Worm (Caenorhabditis elegans) whole organism, mixed stage, embryonic: ENCODE measurements around the gene tag-52.

Source experiments
- blmp-1 ChIP-seq: fragments of 150-350 bp; optimal IDR thresholded peaks from 2 replicates; lab custom pipeline; 2014; ENCODE audit warnings: missing biosample characterization, missing genetic modification characterization
- ceh-43 ChIP-seq: fragments of 200-800 bp; sonication (Bioruptor generic); optimal IDR thresholded peaks from 2 replicates; lab custom pipeline; 2018; ENCODE audit warnings: mild to moderate bottlenecking, missing genetic modification characterization, moderate library complexity, missing compliant biosample characterization
- ces-1 ChIP-seq: fragments of 150-350 bp; optimal IDR thresholded peaks from 2 replicates; lab custom pipeline; 2014; ENCODE audit warnings: missing biosample characterization, missing genetic modification reagents, missing genetic modification characterization
- cnd-1 ChIP-seq: fragments of 200-800 bp; sonication (Bioruptor generic); optimal IDR thresholded peaks from 2 replicates; lab custom pipeline; 2018; ENCODE audit warnings: mild to moderate bottlenecking, missing genetic modification characterization, missing compliant biosample characterization
- elt-3 ChIP-seq: fragments of 150-350 bp; optimal IDR thresholded peaks from 2 replicates; lab custom pipeline; 2014; ENCODE audit warnings: missing biosample characterization, missing genetic modification characterization
- lin-13 ChIP-seq: fragments of 150-350 bp; optimal IDR thresholded peaks from 2 replicates; lab custom pipeline; 2014; ENCODE audit warnings: missing biosample characterization, missing genetic modification characterization
- lsy-2 ChIP-seq: fragments of 150-350 bp; optimal IDR thresholded peaks from 2 replicates; lab custom pipeline; 2014; ENCODE audit warnings: missing biosample characterization, missing genetic modification characterization
- mab-5 ChIP-seq: fragments of 150-350 bp; optimal IDR thresholded peaks from 2 replicates; lab custom pipeline; 2014; ENCODE audit warnings: missing biosample characterization, missing genetic modification characterization
- mep-1 ChIP-seq: fragments of 150-350 bp; optimal IDR thresholded peaks from 2 replicates; lab custom pipeline; 2017; ENCODE audit warnings: missing biosample characterization, missing genetic modification reagents, missing genetic modification characterization, inconsistent platforms
- nhr-2 ChIP-seq: fragments of 150-350 bp; optimal IDR thresholded peaks from 2 replicates; lab custom pipeline; 2014; ENCODE audit warnings: missing biosample characterization, missing genetic modification characterization
- nhr-237 ChIP-seq: fragments of 150-350 bp; optimal IDR thresholded peaks from 2 replicates; lab custom pipeline; 2014; ENCODE audit warnings: missing biosample characterization, missing genetic modification characterization
- snpc-4 ChIP-seq: fragments of 150-350 bp; optimal IDR thresholded peaks from 2 replicates; lab custom pipeline; 2014; ENCODE audit warnings: missing biosample characterization, missing genetic modification characterization
- tbx-8 ChIP-seq: fragments of 200-800 bp; sonication (Bioruptor generic); optimal IDR thresholded peaks from 2 replicates; lab custom pipeline; 2018; ENCODE audit warnings: mild to moderate bottlenecking, missing genetic modification characterization, moderate library complexity, missing compliant biosample characterization
- unc-39 ChIP-seq: fragments of 150-350 bp; optimal IDR thresholded peaks from 2 replicates; lab custom pipeline; 2014; ENCODE audit warnings: missing biosample characterization, missing genetic modification characterization

ce11 chrX:3693138-3693537 lies 14.8 kb upstream of the tag-52 start, which contains the start of gene C02F12.8:
- TF ChIP-seq nhr-2 (tag; lab: Kevin White, UChicago): no peak
- TF ChIP-seq elt-3: no peak
- no peak for TF ChIP-seq lsy-2 (tag; lab: Kevin White, UChicago)
- no peak for TF ChIP-seq nhr-237 (tag; lab: Kevin White, UChicago)
- no peak for TF ChIP-seq lin-13 (tag; lab: Kevin White, UChicago)
- TF ChIP-seq ceh-43: no peak
- TF ChIP-seq tbx-8 (GFP tag; lab: Kevin White, UChicago): no peak
- TF ChIP-seq mep-1 (tag; lab: Kevin White, UChicago): no peak
- TF ChIP-seq mab-5 (tag; lab: Kevin White, UChicago): no peak
- no peak for TF ChIP-seq cnd-1 (tag; lab: Kevin White, UChicago)
- no peak for TF ChIP-seq snpc-4 (tag; lab: Kevin White, UChicago)
- no peak for TF ChIP-seq unc-39 (tag; lab: Kevin White, UChicago)
- no peak for TF ChIP-seq ces-1 (GFP tag; lab: Kevin White, UChicago)
- TF ChIP-seq blmp-1: no peak
